Fruit fly (Drosophila melanogaster) whole organism, prepupa: ENCODE measurements around the gene Hsc70-3.

Experiments used
- CG10669 ChIP-seq: fragments of 200-800 bp; sonication (Bioruptor generic); optimal IDR thresholded peaks from 3 replicates; lab custom pipeline; 2018; ENCODE audit warnings: missing biosample characterization, mild to moderate bottlenecking, missing genetic modification characterization, moderate library complexity
- CG11294 ChIP-seq: fragments of 200-800 bp; sonication (Bioruptor generic); IDR thresholded peaks from 2 replicates; pipeline ENCODE4 v1.3.6; 2022; ENCODE audit warnings: missing biosample characterization, missing genetic modification characterization
- CG11762 ChIP-seq: fragments of 200-800 bp; sonication (Bioruptor generic); optimal IDR thresholded peaks from 3 replicates; lab custom pipeline; 2016; ENCODE audit warnings: missing biosample characterization, missing genetic modification characterization; ENCODE audit not compliant: insufficient read depth
- CG11902 ChIP-seq: fragments of 200-800 bp; sonication (Bioruptor generic); optimal IDR thresholded peaks from 3 replicates; lab custom pipeline; 2016; ENCODE audit warnings: missing biosample characterization, missing genetic modification characterization
- CG15336 ChIP-seq: fragments of 200-800 bp; sonication (Bioruptor generic); IDR thresholded peaks from 2 replicates; pipeline ENCODE4 v1.3.6; 2022; ENCODE audit warnings: missing biosample characterization, missing genetic modification characterization
- CG1621 ChIP-seq: fragments of 200-800 bp; sonication (Bioruptor generic); optimal IDR thresholded peaks from 3 replicates; lab custom pipeline; 2018; ENCODE audit warnings: missing biosample characterization, mild to moderate bottlenecking, missing genetic modification characterization
- CG16779 ChIP-seq: fragments of 200-800 bp; sonication (Bioruptor generic); optimal IDR thresholded peaks from 3 replicates; lab custom pipeline; 2017; ENCODE audit warnings: missing biosample characterization, mild to moderate bottlenecking, missing genetic modification characterization
- CG3032 ChIP-seq: fragments of 200-800 bp; optimal IDR thresholded peaks from 2 replicates; lab custom pipeline; 2019; ENCODE audit warnings: missing biosample characterization, mild to moderate bottlenecking, missing genetic modification characterization, moderate library complexity
- CG34406 ChIP-seq: fragments of 200-800 bp; sonication (Bioruptor generic); optimal IDR thresholded peaks from 3 replicates; lab custom pipeline; 2016; ENCODE audit warnings: missing biosample characterization, missing genetic modification characterization
- CG3919 ChIP-seq: fragments of 200-800 bp; sonication (Bioruptor generic); optimal IDR thresholded peaks from 3 replicates; lab custom pipeline; 2016; ENCODE audit warnings: missing biosample characterization, missing genetic modification characterization
- CG6163 ChIP-seq: fragments of 200-800 bp; sonication (Bioruptor generic); IDR thresholded peaks from 3 replicates; pipeline ENCODE4 v1.3.6; 2022; ENCODE audit warnings: missing biosample characterization, missing genetic modification characterization
- CG6276 ChIP-seq: fragments of 200-800 bp; sonication (Bioruptor generic); optimal IDR thresholded peaks from 2 replicates; lab custom pipeline; 2017; ENCODE audit warnings: missing biosample characterization, mild to moderate bottlenecking, missing genetic modification characterization
- CG6808 ChIP-seq: fragments of 200-800 bp; sonication (Bioruptor generic); optimal IDR thresholded peaks from 3 replicates; lab custom pipeline; 2017; ENCODE audit warnings: missing biosample characterization, missing genetic modification characterization, mild to moderate bottlenecking, moderate library complexity, missing genetic modification reagents
- CG6854 ChIP-seq: fragments of 200-800 bp; sonication (Bioruptor generic); optimal IDR thresholded peaks from 2 replicates; lab custom pipeline; 2017; ENCODE audit warnings: missing biosample characterization, mild to moderate bottlenecking, missing genetic modification characterization
- CG7368 ChIP-seq: fragments of 200-800 bp; sonication (Bioruptor generic); optimal IDR thresholded peaks from 3 replicates; lab custom pipeline; 2016; ENCODE audit warnings: missing biosample characterization, missing genetic modification characterization
- CG8632 ChIP-seq: fragments of 200-800 bp; sonication (Bioruptor generic); optimal IDR thresholded peaks from 3 replicates; lab custom pipeline; 2016; ENCODE audit warnings: missing biosample characterization, missing genetic modification characterization
- CG9139 ChIP-seq: fragments of 200-800 bp; sonication (Bioruptor generic); optimal IDR thresholded peaks from 3 replicates; lab custom pipeline; 2017; ENCODE audit warnings: missing biosample characterization, mild to moderate bottlenecking, missing genetic modification characterization
- Eip78C ChIP-seq: fragments of 200-800 bp; sonication (Bioruptor generic); peaks from one replicate; lab custom pipeline; 2016; ENCODE audit warnings: missing biosample characterization, missing genetic modification characterization
- Ets21C ChIP-seq: fragments of 200-800 bp; sonication (Bioruptor generic); optimal IDR thresholded peaks from 3 replicates; lab custom pipeline; 2016; ENCODE audit warnings: missing biosample characterization, missing genetic modification characterization
- Gug ChIP-seq: fragments of 200-800 bp; sonication (Bioruptor generic); IDR thresholded peaks from 2 replicates; pipeline ENCODE4 v1.3.6; 2022; ENCODE audit warnings: missing biosample characterization, missing genetic modification characterization
- Hr38 ChIP-seq: sonication (Bioruptor generic); optimal IDR thresholded peaks from 2 replicates; lab custom pipeline; 2016; ENCODE audit warnings: missing biosample characterization, missing genetic modification characterization
- Hr39 ChIP-seq: fragments of 200-800 bp; sonication (Bioruptor generic); optimal IDR thresholded peaks from 2 replicates; lab custom pipeline; 2016; ENCODE audit warnings: missing biosample characterization, missing genetic modification characterization
- Hr4 ChIP-seq: fragments of 200-800 bp; sonication (Bioruptor generic); optimal IDR thresholded peaks from 3 replicates; lab custom pipeline; 2016; ENCODE audit warnings: missing biosample characterization, missing genetic modification characterization
- Lpt ChIP-seq: fragments of 200-800 bp; sonication (Bioruptor generic); optimal IDR thresholded peaks from 3 replicates; lab custom pipeline; 2016; ENCODE audit warnings: missing biosample characterization, missing genetic modification characterization
- OdsH ChIP-seq: fragments of 200-800 bp; sonication (Bioruptor generic); optimal IDR thresholded peaks from 3 replicates; lab custom pipeline; 2016; ENCODE audit warnings: missing biosample characterization, missing genetic modification characterization
- Smox ChIP-seq: fragments of 200-800 bp; sonication (Bioruptor generic); optimal IDR thresholded peaks from 3 replicates; lab custom pipeline; 2016; ENCODE audit warnings: missing biosample characterization, missing genetic modification characterization
- Sox102F ChIP-seq: fragments of 200-800 bp; sonication (Bioruptor generic); optimal IDR thresholded peaks from 2 replicates; lab custom pipeline; 2016; ENCODE audit warnings: missing biosample characterization, mild to moderate bottlenecking, missing genetic modification characterization
- Sox14 ChIP-seq: fragments of 200-800 bp; sonication (Bioruptor generic); optimal IDR thresholded peaks from 3 replicates; lab custom pipeline; 2016; ENCODE audit warnings: missing biosample characterization, missing genetic modification characterization
- acj6 ChIP-seq: fragments of 200-800 bp; sonication (Bioruptor generic); optimal IDR thresholded peaks from 3 replicates; lab custom pipeline; 2016; ENCODE audit warnings: missing biosample characterization, missing genetic modification characterization
- cyc ChIP-seq: fragments of 200-800 bp; sonication (Bioruptor generic); optimal IDR thresholded peaks from 3 replicates; lab custom pipeline; 2016; ENCODE audit warnings: missing biosample characterization, missing genetic modification characterization
- dac ChIP-seq: fragments of 200-800 bp; sonication (Bioruptor generic); optimal IDR thresholded peaks from 2 replicates; lab custom pipeline; 2017; ENCODE audit warnings: missing biosample characterization, mild to moderate bottlenecking, missing genetic modification characterization
- eg ChIP-seq: fragments of 200-800 bp; sonication (Bioruptor generic); IDR thresholded peaks from 3 replicates; pipeline ENCODE4 v1.3.6; 2022; ENCODE audit warnings: missing biosample characterization, missing genetic modification characterization
- esn ChIP-seq: fragments of 200-800 bp; sonication (Bioruptor generic); optimal IDR thresholded peaks from 2 replicates; lab custom pipeline; 2016; ENCODE audit warnings: missing biosample characterization, mild to moderate bottlenecking, missing genetic modification characterization, moderate library complexity
- fd59A ChIP-seq: fragments of 200-800 bp; sonication (Bioruptor generic); optimal IDR thresholded peaks from 2 replicates; lab custom pipeline; 2017; ENCODE audit warnings: missing biosample characterization, mild to moderate bottlenecking, missing genetic modification characterization, missing genetic modification reagents
- fd85E ChIP-seq: fragments of 200-800 bp; sonication (Bioruptor generic); optimal IDR thresholded peaks from 3 replicates; lab custom pipeline; 2016; ENCODE audit warnings: missing biosample characterization, missing genetic modification characterization
- fkh ChIP-seq: fragments of 200-800 bp; sonication (Bioruptor generic); optimal IDR thresholded peaks from 3 replicates; lab custom pipeline; 2017; ENCODE audit warnings: missing biosample characterization, mild to moderate bottlenecking, missing genetic modification characterization, moderate library complexity
- lz ChIP-seq: fragments of 200-800 bp; sonication (Bioruptor generic); optimal IDR thresholded peaks from 3 replicates; lab custom pipeline; 2016; ENCODE audit warnings: missing biosample characterization, missing genetic modification characterization
- net ChIP-seq: fragments of 200-800 bp; sonication (Bioruptor generic); optimal IDR thresholded peaks from 3 replicates; lab custom pipeline; 2016; ENCODE audit warnings: missing biosample characterization, missing genetic modification characterization
- pdm3 ChIP-seq: fragments of 200-800 bp; sonication (Bioruptor generic); optimal IDR thresholded peaks from 3 replicates; lab custom pipeline; 2016; ENCODE audit warnings: missing biosample characterization, missing genetic modification characterization
- salr ChIP-seq, 2 experiments: fragments of 200-800 bp; sonication (Bioruptor generic); optimal IDR thresholded peaks; 3 replicates each; lab custom pipeline; 2016 to 2018; ENCODE audit warnings: missing biosample characterization in 2 of 2, missing genetic modification characterization in 2 of 2, mild to moderate bottlenecking in 1 of 2
- spab ChIP-seq: fragments of 200-800 bp; sonication (Bioruptor generic); optimal IDR thresholded peaks from 2 replicates; lab custom pipeline; 2017; ENCODE audit warnings: missing biosample characterization, mild to moderate bottlenecking, missing genetic modification characterization, missing genetic modification reagents
- svp ChIP-seq: fragments of 200-800 bp; sonication (Bioruptor generic); peaks from one replicate; lab custom pipeline; 2016; ENCODE audit warnings: missing biosample characterization, missing genetic modification characterization
- topi ChIP-seq: fragments of 200-800 bp; sonication (Bioruptor generic); optimal IDR thresholded peaks from 3 replicates; lab custom pipeline; 2016; ENCODE audit warnings: missing biosample characterization, missing genetic modification characterization
- vri ChIP-seq: fragments of 200-800 bp; sonication (Bioruptor generic); optimal IDR thresholded peaks from 3 replicates; lab custom pipeline; 2016; ENCODE audit warnings: missing biosample characterization, mild to moderate bottlenecking, missing genetic modification characterization

Gene Hsc70-3

DNA sequence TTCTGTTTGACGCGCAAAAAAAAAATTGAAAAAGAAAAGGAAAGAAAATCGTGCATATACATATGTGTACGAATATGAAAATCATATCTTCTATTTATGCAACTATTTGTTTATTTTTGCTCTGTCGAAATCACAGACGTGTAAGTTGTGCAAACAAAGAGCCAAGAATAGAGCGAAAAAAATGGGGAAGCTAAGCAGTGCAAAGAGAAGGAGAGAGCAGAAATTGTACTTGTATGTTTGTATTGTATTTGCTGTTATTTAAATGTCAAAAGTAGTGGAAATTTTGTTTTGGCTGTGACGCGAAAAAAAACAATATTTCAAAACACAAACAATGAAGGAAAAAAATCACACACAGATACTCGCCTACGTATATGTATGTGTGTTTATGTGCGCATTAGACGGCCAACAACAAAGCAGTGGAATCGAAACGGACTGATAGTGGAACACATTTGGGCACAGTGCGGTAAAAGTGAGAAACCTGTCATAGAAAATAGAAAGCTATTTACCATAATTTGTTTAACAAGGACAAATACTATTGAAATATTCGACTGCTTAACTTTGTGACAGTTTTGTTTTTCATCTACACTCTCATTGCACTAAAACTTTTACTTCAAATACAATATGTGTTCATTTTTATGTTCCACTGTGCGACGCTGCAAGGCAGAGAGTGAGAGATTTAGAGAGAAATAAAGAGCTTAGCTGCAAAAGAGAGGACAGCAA, 11.3 kb upstream of the Hsc70-3 start (continued):
- peak; percentile 91 for TF ChIP-seq Smox
- TF ChIP-seq CG16779, result peak; percentile 87
- peak; percentile 94 for TF ChIP-seq CG11762 (GFP tag; lab: Kevin White, UChicago)
- TF ChIP-seq CG15336 (GFP tag; lab: Robert Waterston, UW), result peak; percentile 99
- peak; percentile 77 for TF ChIP-seq CG6808
- TF ChIP-seq topi (GFP tag; lab: Kevin White, UChicago), result peak; percentile 93
- TF ChIP-seq CG6163, result peak; percentile 96
- peak; percentile 89 for TF ChIP-seq CG10669 (GFP tag; lab: Kevin White, UChicago)
- peak; percentile 87 for TF ChIP-seq CG1621 (tag; lab: Kevin White, UChicago)
- peak; percentile 98 for TF ChIP-seq Hr4 (GFP tag; lab: Kevin White, UChicago)
- peak; percentile 83 for TF ChIP-seq fd59A
- TF ChIP-seq lz (GFP tag; lab: Kevin White, UChicago), result peak; percentile 94
- TF ChIP-seq CG11294, result peak; percentile 95
- TF ChIP-seq CG6854 (GFP tag; lab: Kevin White, UChicago), result peak; percentile 73
- peak; percentile 95 for TF ChIP-seq pdm3 (GFP tag; lab: Kevin White, UChicago)
- TF ChIP-seq svp (GFP tag; lab: Kevin White, UChicago), result peak; percentile 96
- peak; percentile 95 for TF ChIP-seq net (GFP tag; lab: Kevin White, UChicago)
- peak; percentile 96 for TF ChIP-seq Sox14
- peak; percentile 97 for TF ChIP-seq CG6276 (GFP tag; lab: Kevin White, UChicago)
- peak; percentile 67 to 91 for TF ChIP-seq salr (GFP tag; optimal IDR thresholded peaks at IDR 0.05; lab: Kevin White, UChicago)
- TF ChIP-seq Hr39 (GFP tag; lab: Kevin White, UChicago), result peak; percentile 91
- TF ChIP-seq vri (GFP tag; lab: Kevin White, UChicago), result peak; percentile 92
- peak; percentile 68 for TF ChIP-seq fkh (GFP tag; lab: Kevin White, UChicago)
- peak; percentile 87 for TF ChIP-seq cyc (GFP tag; lab: Kevin White, UChicago)
- peak; percentile 66 for TF ChIP-seq fd85E (GFP tag; lab: Kevin White, UChicago)
- peak; percentile 93 for TF ChIP-seq CG7368 (GFP tag; lab: Kevin White, UChicago)
- TF ChIP-seq Gug (GFP tag; lab: Robert Waterston, UW), result peak; percentile 95
- TF ChIP-seq dac (GFP tag; lab: Kevin White, UChicago), result peak; percentile 93
- peak; percentile 94 for TF ChIP-seq Sox102F (GFP tag; lab: Kevin White, UChicago)
- TF ChIP-seq CG34406 (GFP tag; lab: Kevin White, UChicago), result peak; percentile 90
- peak; percentile 98 for TF ChIP-seq eg

DNA sequence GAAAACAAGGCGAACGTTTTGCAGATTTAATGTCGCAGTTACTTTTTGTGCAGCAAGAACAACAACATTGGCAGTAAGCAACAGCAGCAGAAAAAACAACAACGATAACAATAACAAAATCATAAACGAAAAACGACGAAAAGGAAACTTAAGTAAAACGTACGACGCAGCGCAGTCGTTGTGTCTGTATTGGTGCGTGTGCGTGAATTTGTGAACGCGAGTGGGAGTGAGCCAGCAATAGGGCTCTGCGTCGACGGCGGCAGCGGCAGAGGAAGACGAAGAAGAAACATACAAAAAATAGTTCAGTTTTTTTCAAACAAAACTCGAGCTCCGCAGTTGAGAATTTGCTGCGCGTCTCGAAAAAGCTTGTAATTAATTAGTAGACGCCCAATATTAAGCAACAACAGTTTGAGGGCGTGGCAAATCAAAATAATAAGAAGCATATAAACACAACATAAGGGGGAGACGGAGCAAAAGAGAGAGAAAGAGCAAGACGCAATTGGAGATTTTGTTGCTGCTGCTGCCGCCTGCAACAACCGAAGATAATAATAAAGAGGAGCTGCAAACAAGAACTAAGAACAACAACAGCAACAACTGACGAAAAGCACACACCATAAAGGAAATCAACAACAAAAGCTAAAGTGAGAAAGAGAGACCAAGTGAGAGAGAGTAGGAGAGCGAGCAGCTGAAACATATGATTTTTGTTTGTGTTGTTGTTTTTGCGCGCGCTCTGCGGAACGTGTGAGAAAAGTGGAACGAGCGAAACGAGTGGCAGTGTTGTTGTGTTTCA, 10.5 kb upstream of the Hsc70-3 start:
- peak; percentile 47 for TF ChIP-seq CG6808
- no peak for TF ChIP-seq CG7368 (GFP tag; lab: Kevin White, UChicago)
- TF ChIP-seq Hr4 (GFP tag; lab: Kevin White, UChicago), result no peak
- TF ChIP-seq CG3032 (tag; lab: Kevin White, UChicago), result no peak
- no peak for TF ChIP-seq Hr38
- no peak for TF ChIP-seq CG11294
- TF ChIP-seq CG11902 (GFP tag; lab: Kevin White, UChicago), result no peak
- TF ChIP-seq spab (GFP tag; lab: Kevin White, UChicago), result no peak
- no peak for TF ChIP-seq dac (GFP tag; lab: Kevin White, UChicago)
- TF ChIP-seq net (GFP tag; lab: Kevin White, UChicago), result no peak
- no peak for TF ChIP-seq OdsH (GFP tag; lab: Kevin White, UChicago)
- TF ChIP-seq Ets21C, result no peak
- no peak for TF ChIP-seq esn (GFP tag; lab: Kevin White, UChicago)
- TF ChIP-seq Hr39 (GFP tag; lab: Kevin White, UChicago), result no peak
- no peak for TF ChIP-seq CG11762 (GFP tag; lab: Kevin White, UChicago)
- TF ChIP-seq CG34406 (GFP tag; lab: Kevin White, UChicago), result no peak
- TF ChIP-seq CG3919 (GFP tag; lab: Kevin White, UChicago), result no peak
- no peak for TF ChIP-seq CG6276 (GFP tag; lab: Kevin White, UChicago)
- peak; percentile 18 for TF ChIP-seq CG8632
- TF ChIP-seq Lpt (GFP tag; lab: Kevin White, UChicago), result no peak
- peak; percentile 52 for TF ChIP-seq fkh (GFP tag; lab: Kevin White, UChicago)
- TF ChIP-seq eg, result peak; percentile 39; the same call in 1 of the 3 replicates
- peak; percentile 2 for TF ChIP-seq CG16779
- TF ChIP-seq CG15336 (GFP tag; lab: Robert Waterston, UW), result no peak
- no peak for TF ChIP-seq salr (GFP tag; optimal IDR thresholded peaks at IDR 0.05; lab: Kevin White, UChicago)
- no peak for TF ChIP-seq CG10669 (GFP tag; lab: Kevin White, UChicago)
- TF ChIP-seq Smox, result no peak
- no peak for TF ChIP-seq Eip78C (GFP tag; lab: Kevin White, UChicago)
- no peak for TF ChIP-seq acj6 (GFP tag; lab: Kevin White, UChicago)
- TF ChIP-seq CG9139 (GFP tag; lab: Kevin White, UChicago), result peak; percentile 4
- no peak for TF ChIP-seq Sox102F (GFP tag; lab: Kevin White, UChicago)
- no peak for TF ChIP-seq pdm3 (GFP tag; lab: Kevin White, UChicago)
- no peak for TF ChIP-seq cyc (GFP tag; lab: Kevin White, UChicago)
